Worm (Caenorhabditis elegans) whole organism, L4/young adult: ENCODE data around the gene K02D3.2.

Source experiments
- W03F9.2 ChIP-seq: fragments of 150-350 bp; optimal IDR thresholded peaks from 2 replicates; lab custom pipeline; 2014; ENCODE audit warnings: missing biosample characterization, missing genetic modification characterization
- dao-5 ChIP-seq: sonication (generic microtip); optimal IDR thresholded peaks from 2 replicates; lab custom pipeline; 2016; ENCODE audit warnings: missing genotype, missing genetic modification characterization, moderate library complexity, missing compliant biosample characterization

DNA sequence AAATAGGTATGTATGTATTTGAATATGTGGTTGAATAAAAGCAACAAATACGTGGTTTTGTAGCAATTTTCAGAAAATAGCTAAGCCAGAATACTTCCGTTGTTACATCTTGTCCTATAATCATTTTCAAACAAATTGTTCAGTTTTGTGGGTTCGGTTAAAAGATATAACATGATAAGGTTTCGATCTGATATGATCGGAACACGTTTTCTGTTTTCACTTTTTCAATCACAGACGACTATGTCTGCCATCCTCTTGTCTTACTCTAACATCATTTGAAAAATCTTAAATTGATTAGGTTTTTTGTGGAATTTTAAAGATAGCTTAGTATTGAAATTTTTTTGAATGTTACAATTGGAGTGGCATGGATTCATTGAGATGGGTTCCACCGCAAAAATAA, 14.5 kb upstream of the K02D3.2 start:
- TF ChIP-seq W03F9.2 (tag; lab: Kevin White, UChicago): no peak
- no peak for TF ChIP-seq dao-5 (tag; lab: Kevin White, UChicago)
